Fruit fly (Drosophila melanogaster): ENCODE data around the gene CG1275.
A peak's percentile ranks its signal among the peaks of the same experiment; 100 is the strongest.

Gene CG1275

DNA sequence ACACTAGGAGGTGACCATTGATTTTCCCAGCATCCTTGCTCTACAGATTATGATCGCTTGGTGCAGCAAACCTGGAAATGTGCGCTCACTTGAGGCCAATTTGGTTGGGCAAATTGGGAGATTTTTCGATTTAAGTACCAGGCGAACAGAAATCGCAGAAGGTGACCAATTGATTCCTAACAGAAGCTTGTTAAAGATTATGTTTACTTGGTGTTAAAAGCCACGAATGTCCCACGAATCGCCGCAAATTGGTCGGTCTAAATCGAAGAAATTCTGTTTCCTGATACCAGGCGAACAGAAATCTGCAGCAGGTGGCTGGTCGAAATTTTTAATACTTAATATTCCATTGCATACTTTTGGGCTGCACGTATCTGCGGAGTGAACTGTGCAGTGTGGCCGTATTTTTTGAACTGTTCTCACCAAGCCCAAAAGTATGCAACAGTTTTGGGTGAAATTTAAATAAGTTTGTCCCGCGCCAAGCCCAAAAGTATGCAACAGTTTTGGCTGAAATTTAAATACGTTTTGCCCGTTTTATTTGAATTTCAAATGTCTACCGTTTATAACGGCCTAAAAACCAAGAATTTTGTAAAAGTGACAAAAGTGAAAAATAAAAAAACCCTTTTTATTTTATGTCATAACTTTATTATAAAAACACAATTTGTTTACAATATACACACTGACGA, 13.2 kb downstream of the CG1275 start, which contains the start of gene CG32301 (continued):
- TF ChIP-seq Mes4 (GFP tag; optimal IDR thresholded peaks at IDR 0.05) (no peak), kah (GFP tag; optimal IDR thresholded peaks at IDR 0.05) (peak; percentile 52), CG42726 (GFP tag; IDR thresholded peaks at IDR 0.05; ENCODE audit: partially characterized antibody) (0 out of 2 replicates have a peak, but pooled peaks have one; percentile 24), CG12104 (GFP tag; optimal IDR thresholded peaks at IDR 0.05) (no peak), vvl (GFP tag; IDR thresholded peaks at IDR 0.05) (peak; percentile 28; the same call in 1 of the 2 replicates), CG8281 (tag; optimal IDR thresholded peaks at IDR 0.05) (no peak), trem (tag; optimal IDR thresholded peaks at IDR 0.05) (peak; percentile 6), CG2129 (GFP tag; IDR thresholded peaks at IDR 0.05; ENCODE audit: partially characterized antibody) (no peak), ap (GFP tag; IDR thresholded peaks at IDR 0.05) (no peak), Six4 (GFP tag; optimal IDR thresholded peaks at IDR 0.05) (no peak), mirr (GFP tag; optimal IDR thresholded peaks at IDR 0.05) (peak; percentile 29), tll (GFP tag; optimal IDR thresholded peaks at IDR 0.05) (no peak), Oli (tag; optimal IDR thresholded peaks at IDR 0.05) (no peak), CG43689 (GFP tag; IDR thresholded peaks at IDR 0.05) (no peak), kni (GFP tag; optimal IDR thresholded peaks at IDR 0.05) (peak; percentile 80), yki (optimal IDR thresholded peaks at IDR 0.05) (no peak), seq (GFP tag; IDR thresholded peaks at IDR 0.05) (no peak), CG5953 (GFP tag; IDR thresholded peaks at IDR 0.05) (no peak), zfh2 (GFP tag; optimal IDR thresholded peaks at IDR 0.05) (no peak), otp (GFP tag; IDR thresholded peaks at IDR 0.05) (no peak), sc (optimal IDR thresholded peaks at IDR 0.05) (no peak), sc (GFP tag; optimal IDR thresholded peaks at IDR 0.05) (no peak), gfzf (GFP tag; optimal IDR thresholded peaks at IDR 0.05) (peak; percentile 42), CG17359 (tag; optimal IDR thresholded peaks at IDR 0.05) (no peak), sug (tag; optimal IDR thresholded peaks at IDR 0.05) (no peak), sna (GFP tag; IDR thresholded peaks at IDR 0.05; ENCODE audit: partially characterized antibody) (peak; percentile 64), CG31224 (GFP tag; IDR thresholded peaks at IDR 0.05) (peak; percentile 99), Myb (GFP tag; optimal IDR thresholded peaks at IDR 0.05) (peak; percentile 97), Scr (GFP tag; IDR thresholded peaks at IDR 0.05; ENCODE audit: partially characterized antibody) (peak; percentile 42), CG3407 (GFP tag; optimal IDR thresholded peaks at IDR 0.05) (no peak), ssp (GFP tag; IDR thresholded peaks at IDR 0.05) (no peak), CG33213 (GFP tag; optimal IDR thresholded peaks at IDR 0.05) (peak; percentile 88), CG9215 (GFP tag; IDR thresholded peaks at IDR 0.05) (no peak), CG7839 (tag; optimal IDR thresholded peaks at IDR 0.05) (no peak), unc-4 (GFP tag; IDR thresholded peaks at IDR 0.05; ENCODE audit: partially characterized antibody) (0 out of 2 replicates have a peak, but pooled peaks have one; percentile 32), dimm (GFP tag; IDR thresholded peaks at IDR 0.05) (no peak), CG31388 (GFP tag; optimal IDR thresholded peaks at IDR 0.05) (no peak), CG4328 (GFP tag; optimal IDR thresholded peaks at IDR 0.05) (no peak), Atf6 (GFP tag; IDR thresholded peaks at IDR 0.05) (no peak), CG10147 (GFP tag; optimal IDR thresholded peaks at IDR 0.05) (no peak), so (GFP tag; IDR thresholded peaks at IDR 0.05) (no peak), sisA (GFP tag; IDR thresholded peaks at IDR 0.05) (no peak), maf-S (GFP tag; optimal IDR thresholded peaks at IDR 0.05) (no peak), Dp (GFP tag; optimal IDR thresholded peaks at IDR 0.05) (peak; percentile 45), CG13894 (tag; optimal IDR thresholded peaks at IDR 0.05) (no peak), amos (GFP tag; IDR thresholded peaks at IDR 0.05; ENCODE audit: partially characterized antibody) (peak; percentile 32; the same call in 1 of the 2 replicates), CG13624 (GFP tag; optimal IDR thresholded peaks at IDR 0.05) (no peak), CG12071 (GFP tag; optimal IDR thresholded peaks at IDR 0.05) (no peak), nmo (GFP tag; optimal IDR thresholded peaks at IDR 0.05) (no peak), Antp (GFP tag; optimal IDR thresholded peaks at IDR 0.05) (no peak)
